Worm (Caenorhabditis elegans) whole organism, L4 larva: ENCODE measurements around the gene nspg-9.
A peak's percentile ranks its signal among the peaks of the same experiment; 100 is the strongest.

Experiments used
- D1046.2 ChIP-seq: fragments of 200-800 bp; sonication (Bioruptor generic); IDR thresholded peaks from 2 replicates; pipeline ENCODE4 v1.3.6; 2022; ENCODE audit warnings: missing genetic modification characterization, missing compliant biosample characterization
- F37D6.2 ChIP-seq: sonication (generic microtip); optimal IDR thresholded peaks from 2 replicates; lab custom pipeline; 2016; ENCODE audit warnings: mild to moderate bottlenecking, missing genetic modification characterization, missing compliant biosample characterization
- F44E2.7 ChIP-seq: fragments of 200-800 bp; sonication (Bioruptor generic); IDR thresholded peaks from 2 replicates; pipeline ENCODE4 v2.1.2; 2022; ENCODE audit warnings: missing genetic modification characterization, missing compliant biosample characterization
- Y5F2A.4 ChIP-seq: fragments of 200-800 bp; sonication (Bioruptor generic); optimal IDR thresholded peaks from 2 replicates; lab custom pipeline; 2018; ENCODE audit warnings: mild to moderate bottlenecking, missing genetic modification characterization, missing compliant biosample characterization
- Y75B8A.6 ChIP-seq: fragments of 200-800 bp; sonication (Bioruptor generic); IDR thresholded peaks from 2 replicates; pipeline ENCODE4 v1.3.6; 2022; ENCODE audit warnings: missing genetic modification reagents, missing genetic modification characterization, missing compliant biosample characterization
- aha-1 ChIP-seq: fragments of 150-350 bp; peaks from one replicate; lab custom pipeline; 2014; ENCODE audit warnings: missing biosample characterization, missing genetic modification characterization
- arid-1 ChIP-seq: fragments of 200-800 bp; sonication (Bioruptor generic); conservative IDR thresholded peaks from 2 replicates; pipeline ENCODE4 v1.3.6; 2022; ENCODE audit warnings: missing genetic modification reagents, missing genetic modification characterization, missing compliant biosample characterization
- ceh-28 ChIP-seq: fragments of 150-350 bp; optimal IDR thresholded peaks from 2 replicates; lab custom pipeline; 2014; ENCODE audit warnings: missing biosample characterization, missing genetic modification reagents, missing genetic modification characterization
- ceh-44 ChIP-seq: fragments of 200-800 bp; sonication (Bioruptor generic); IDR thresholded peaks from 2 replicates; pipeline ENCODE4 v1.3.6; 2022; ENCODE audit warnings: missing genetic modification reagents, missing genetic modification characterization, missing compliant biosample characterization
- ceh-62 ChIP-seq: sonication (generic microtip); optimal IDR thresholded peaks from 2 replicates; lab custom pipeline; 2017; ENCODE audit warnings: missing biosample characterization, missing genetic modification characterization
- ces-1 ChIP-seq: fragments of 150-350 bp; sonication (generic microtip); optimal IDR thresholded peaks from 4 replicates; lab custom pipeline; 2014; ENCODE audit warnings: missing biosample characterization, missing genetic modification reagents, missing genetic modification characterization
- cey-2 ChIP-seq: sonication (generic microtip); optimal IDR thresholded peaks from 3 replicates; lab custom pipeline; 2017; ENCODE audit warnings: missing genetic modification characterization, mild to moderate bottlenecking, missing compliant biosample characterization, antibody characterized with exemption, borderline replicate concordance; ENCODE audit not compliant: insufficient read depth
- daf-16 ChIP-seq, 3 experiments: sonication (generic microtip); optimal IDR thresholded peaks; 2 replicates each; lab custom pipeline; 2016 to 2017; ENCODE audit warnings: missing genetic modification characterization in 3 of 3, missing genetic modification reagents in 3 of 3, mild to moderate bottlenecking in 2 of 3, missing compliant biosample characterization in 2 of 3, missing biosample characterization in 1 of 3, moderate library complexity in 1 of 3
- daf-19 ChIP-seq: fragments of 200-800 bp; sonication (Bioruptor generic); conservative IDR thresholded peaks from 2 replicates; pipeline ENCODE4 v1.3.6; 2022; ENCODE audit warnings: missing genetic modification characterization, missing compliant biosample characterization
- daf-8 ChIP-seq: fragments of 200-800 bp; sonication (Bioruptor generic); IDR thresholded peaks from 2 replicates; pipeline ENCODE4 v1.3.6; 2022; ENCODE audit warnings: missing genetic modification characterization, missing compliant biosample characterization
- dmd-6 ChIP-seq: fragments of 200-800 bp; sonication (Bioruptor generic); IDR thresholded peaks from 2 replicates; pipeline ENCODE4 v1.3.6; 2022; ENCODE audit warnings: missing genetic modification reagents, missing genetic modification characterization, missing compliant biosample characterization
- dmd-8 ChIP-seq: fragments of 200-800 bp; sonication (Bioruptor generic); IDR thresholded peaks from 2 replicates; pipeline ENCODE4 v1.3.6; 2022; ENCODE audit warnings: missing genetic modification characterization, missing compliant biosample characterization
- dmd-9 ChIP-seq: fragments of 200-800 bp; sonication (Bioruptor generic); IDR thresholded peaks from 2 replicates; pipeline ENCODE4 v1.3.6; 2022; ENCODE audit warnings: missing genetic modification reagents, missing genetic modification characterization, missing compliant biosample characterization
- dve-1 ChIP-seq: sonication (generic microtip); optimal IDR thresholded peaks from 2 replicates; lab custom pipeline; 2017; ENCODE audit warnings: antibody characterized with exemption, mild to moderate bottlenecking, missing genetic modification characterization, missing compliant biosample characterization; ENCODE audit not compliant: insufficient read depth
- egl-43 ChIP-seq: fragments of 200-800 bp; sonication (Bioruptor generic); IDR thresholded peaks from 2 replicates; pipeline ENCODE4 v1.3.6; 2022; ENCODE audit warnings: missing genetic modification reagents, missing genetic modification characterization, missing compliant biosample characterization
- gei-8 ChIP-seq: fragments of 200-800 bp; sonication (Bioruptor generic); optimal IDR thresholded peaks from 2 replicates; lab custom pipeline; 2018; ENCODE audit warnings: mild to moderate bottlenecking, missing genetic modification characterization, missing compliant biosample characterization
- hif-1 ChIP-seq, 2 experiments: sonication (generic microtip); optimal IDR thresholded peaks; 2 replicates each; lab custom pipeline; 2016 to 2017; ENCODE audit warnings: missing compliant biosample characterization in 2 of 2, missing genetic modification characterization in 2 of 2, missing genetic modification reagents in 2 of 2, missing genotype in 2 of 2, mild to moderate bottlenecking in 1 of 2
- hmg-1.1 ChIP-seq: fragments of 200-800 bp; sonication (Bioruptor generic); IDR thresholded peaks from 2 replicates; pipeline ENCODE4 v1.3.6; 2022; ENCODE audit warnings: missing genetic modification reagents, missing genetic modification characterization, missing compliant biosample characterization
- lim-7 ChIP-seq: fragments of 200-800 bp; sonication (Bioruptor generic); IDR thresholded peaks from 2 replicates; pipeline ENCODE4 v1.3.6; 2022; ENCODE audit warnings: missing genetic modification characterization, missing compliant biosample characterization
- lin-1 ChIP-seq: fragments of 200-800 bp; sonication (Bioruptor generic); IDR thresholded peaks from 2 replicates; pipeline ENCODE4 v1.3.6; 2022; ENCODE audit warnings: missing genetic modification reagents, missing genetic modification characterization, missing compliant biosample characterization
- lir-3 ChIP-seq: sonication (generic microtip); optimal IDR thresholded peaks from 2 replicates; lab custom pipeline; 2016; ENCODE audit warnings: mild to moderate bottlenecking, missing genetic modification characterization, missing compliant biosample characterization
- lsy-2 ChIP-seq, 2 experiments: fragments of 150-350 bp in 1 of 2; sonication (generic microtip) in 1 of 2; optimal IDR thresholded peaks; 2 replicates each; lab custom pipeline; 2014 to 2017; ENCODE audit warnings: missing biosample characterization in 2 of 2, missing genetic modification characterization in 2 of 2
- madf-5 ChIP-seq, 2 experiments: fragments of 200-800 bp; sonication (Bioruptor generic); IDR thresholded peaks; 2 replicates each; pipeline ENCODE4 v1.3.6; 2022; ENCODE audit warnings: missing compliant biosample characterization in 2 of 2, missing genetic modification characterization in 2 of 2
- madf-9 ChIP-seq: fragments of 200-800 bp; sonication (Bioruptor generic); conservative IDR thresholded peaks from 2 replicates; pipeline ENCODE4 v1.3.6; 2022; ENCODE audit warnings: missing genetic modification reagents, missing genetic modification characterization, missing compliant biosample characterization
- mdl-1 ChIP-seq, 2 experiments: fragments of 150-350 bp in 1 of 2; sonication (generic microtip) in 1 of 2; optimal IDR thresholded peaks; 2 replicates each; lab custom pipeline; 2014 to 2017; ENCODE audit warnings: missing biosample characterization in 2 of 2, missing genetic modification characterization in 2 of 2
- mxl-2 ChIP-seq: fragments of 200-800 bp; sonication (Bioruptor generic); conservative IDR thresholded peaks from 2 replicates; pipeline ENCODE4 v1.3.6; 2022; ENCODE audit warnings: missing genetic modification reagents, missing genetic modification characterization, missing compliant biosample characterization
- mxl-3 ChIP-seq: fragments of 200-800 bp; sonication (Bioruptor generic); optimal IDR thresholded peaks from 2 replicates; lab custom pipeline; 2018; ENCODE audit warnings: mild to moderate bottlenecking, missing genetic modification characterization, missing compliant biosample characterization
- nhr-102 ChIP-seq: sonication (generic microtip); optimal IDR thresholded peaks from 2 replicates; lab custom pipeline; 2016; ENCODE audit warnings: mild to moderate bottlenecking, missing genetic modification characterization, moderate library complexity, missing compliant biosample characterization
- nhr-111 ChIP-seq: fragments of 200-800 bp; sonication (Bioruptor generic); optimal IDR thresholded peaks from 2 replicates; lab custom pipeline; 2018; ENCODE audit warnings: mild to moderate bottlenecking, missing genetic modification characterization, missing compliant biosample characterization
- nhr-41 ChIP-seq: fragments of 200-800 bp; sonication (Bioruptor generic); IDR thresholded peaks from 2 replicates; pipeline ENCODE4 v1.3.6; 2022; ENCODE audit warnings: missing genetic modification reagents, missing genetic modification characterization, missing compliant biosample characterization
- nhr-48 ChIP-seq: sonication (generic microtip); optimal IDR thresholded peaks from 2 replicates; lab custom pipeline; 2016; ENCODE audit warnings: mild to moderate bottlenecking, missing genetic modification characterization, missing compliant biosample characterization
- pha-4 ChIP-seq, 2 experiments: fragments of 150-350 bp in 1 of 2; fragments of 200-800 bp in 1 of 2; sonication (Bioruptor generic) in 1 of 2; IDR thresholded peaks in 1 of 2; optimal IDR thresholded peaks in 1 of 2; 2 replicates each; pipeline versions ENCODE4 v1.3.6 to Lab custom; 2014 to 2022; ENCODE audit warnings: missing genetic modification characterization in 2 of 2, missing genetic modification reagents in 2 of 2, missing biosample characterization in 1 of 2, missing compliant biosample characterization in 1 of 2
- php-3 ChIP-seq: fragments of 200-800 bp; sonication (Bioruptor generic); IDR thresholded peaks from 2 replicates; pipeline ENCODE4 v1.3.6; 2022; ENCODE audit warnings: missing genetic modification reagents, missing genetic modification characterization, missing compliant biosample characterization
- pqm-1 ChIP-seq: sonication (generic microtip); optimal IDR thresholded peaks from 2 replicates; lab custom pipeline; 2017; ENCODE audit warnings: missing biosample characterization, missing genetic modification characterization
- rbr-2 ChIP-seq: sonication (generic microtip); optimal IDR thresholded peaks from 2 replicates; lab custom pipeline; 2016; ENCODE audit warnings: missing genotype, missing genetic modification characterization, missing compliant biosample characterization
- saeg-2 ChIP-seq: fragments of 200-800 bp; sonication (Bioruptor generic); IDR thresholded peaks from 2 replicates; pipeline ENCODE4 v1.3.6; 2022; ENCODE audit warnings: missing genetic modification reagents, missing genetic modification characterization, missing compliant biosample characterization
- sdz-12 ChIP-seq: fragments of 200-800 bp; sonication (Bioruptor generic); optimal IDR thresholded peaks from 2 replicates; lab custom pipeline; 2018; ENCODE audit warnings: mild to moderate bottlenecking, missing genetic modification characterization, missing compliant biosample characterization
- set-16 ChIP-seq: fragments of 200-800 bp; sonication (Bioruptor generic); IDR thresholded peaks from 2 replicates; pipeline ENCODE4 v1.3.6; 2022; ENCODE audit warnings: missing genetic modification reagents, missing genetic modification characterization, missing compliant biosample characterization
- snpc-4 ChIP-seq: fragments of 150-350 bp; optimal IDR thresholded peaks from 2 replicates; lab custom pipeline; 2014; ENCODE audit warnings: missing biosample characterization, missing genetic modification characterization
- spr-1 ChIP-seq: sonication (generic microtip); optimal IDR thresholded peaks from 2 replicates; lab custom pipeline; 2016; ENCODE audit warnings: mild to moderate bottlenecking, missing genetic modification characterization, missing compliant biosample characterization
- zag-1 ChIP-seq: fragments of 150-350 bp; optimal IDR thresholded peaks from 2 replicates; lab custom pipeline; 2014; ENCODE audit warnings: missing biosample characterization, missing genetic modification characterization
- zfp-3 ChIP-seq: fragments of 200-800 bp; sonication (Bioruptor generic); conservative IDR thresholded peaks from 2 replicates; pipeline ENCODE4 v1.3.6; 2022; ENCODE audit warnings: missing genetic modification reagents, missing genetic modification characterization, missing compliant biosample characterization
- ztf-7 ChIP-seq: fragments of 150-350 bp; optimal IDR thresholded peaks from 2 replicates; lab custom pipeline; 2014; ENCODE audit warnings: missing biosample characterization, missing genetic modification characterization

Gene nspg-9

ce11 chrIV:14413386-14413785, 43.3 kb upstream of the nspg-9 start (continued):
- TF ChIP-seq nhr-48 (peak; percentile 57), daf-16 (GFP tag; optimal IDR thresholded peaks at IDR 0.05; lab: Kevin White, UChicago) (peak in 1 of 2 experiments; percentile 58), daf-16 (tag; optimal IDR thresholded peaks at IDR 0.05; lab: Kevin White, UChicago) (peak; percentile 94)

- no peak for TF ChIP-seq mxl-3 (GFP tag; lab: Kevin White, UChicago)
- TF ChIP-seq dmd-9: no peak
- peak; percentile 70 for TF ChIP-seq nhr-102 (tag; lab: Kevin White, UChicago)
- no peak for TF ChIP-seq nhr-111
- no peak for TF ChIP-seq ceh-28
- peak; percentile 88 for TF ChIP-seq lin-1 (GFP tag; lab: Robert Waterston, UW)
- no peak; the same call in 1 of the 2 replicates for TF ChIP-seq php-3
- TF ChIP-seq nhr-41 (GFP tag; lab: Robert Waterston, UW): no peak
- no peak for TF ChIP-seq F37D6.2 (tag; lab: Kevin White, UChicago)
- TF ChIP-seq rbr-2 (tag; lab: Kevin White, UChicago): no peak
- no peak for TF ChIP-seq F44E2.7 (GFP tag; lab: Robert Waterston, UW)
- TF ChIP-seq ces-1 (GFP tag; lab: Kevin White, UChicago): no peak
- TF ChIP-seq dmd-8 (GFP tag; lab: Robert Waterston, UW): no peak
- no peak for TF ChIP-seq lsy-2 (tag; optimal IDR thresholded peaks at IDR 0.05; lab: Kevin White, UChicago)
- TF ChIP-seq ceh-44 (GFP tag; lab: Robert Waterston, UW): no peak
- no peak for TF ChIP-seq hmg-1.1 (GFP tag; lab: Robert Waterston, UW)
- no peak for TF ChIP-seq zfp-3 (GFP tag; lab: Robert Waterston, UW)
- peak; percentile 98 for TF ChIP-seq dve-1 (tag; lab: Kevin White, UChicago)
- TF ChIP-seq spr-1 (tag; lab: Kevin White, UChicago): no peak
- no peak for TF ChIP-seq madf-9 (GFP tag; lab: Robert Waterston, UW)
- TF ChIP-seq zag-1 (tag; lab: Kevin White, UChicago): no peak
- TF ChIP-seq lir-3 (tag; lab: Kevin White, UChicago): no peak
- no peak for TF ChIP-seq Y5F2A.4 (GFP tag; lab: Kevin White, UChicago)
- TF ChIP-seq pha-4 (GFP tag; IDR thresholded peaks at IDR 0.05; lab: Robert Waterston, UW): peak; percentile 67; the same call in 1 of the 2 replicates
- TF ChIP-seq pha-4 (tag; optimal IDR thresholded peaks at IDR 0.05; lab: Kevin White, UChicago): no peak
- no peak for TF ChIP-seq snpc-4
- TF ChIP-seq hif-1 (tag; optimal IDR thresholded peaks at IDR 0.05; lab: Kevin White, UChicago): no peak
- no peak for TF ChIP-seq arid-1 (GFP tag; lab: Robert Waterston, UW)
- TF ChIP-seq pqm-1 (tag; lab: Kevin White, UChicago): peak; percentile 99
- peak; percentile 99 for TF ChIP-seq dmd-6 (GFP tag; lab: Robert Waterston, UW)
- TF ChIP-seq lim-7 (GFP tag; lab: Robert Waterston, UW): no peak
- TF ChIP-seq madf-5 (GFP tag; IDR thresholded peaks at IDR 0.05; lab: Robert Waterston, UW): no peak
- TF ChIP-seq sdz-12 (GFP tag; lab: Kevin White, UChicago): no peak
- no peak for TF ChIP-seq ceh-62 (tag; lab: Kevin White, UChicago)
- TF ChIP-seq daf-8 (GFP tag; lab: Robert Waterston, UW): no peak
- no peak for TF ChIP-seq egl-43 (GFP tag; lab: Robert Waterston, UW)
- no peak for TF ChIP-seq mxl-2 (GFP tag; lab: Robert Waterston, UW)
- TF ChIP-seq saeg-2 (GFP tag; lab: Robert Waterston, UW): no peak
- peak; percentile 69 for TF ChIP-seq ztf-7 (tag; lab: Kevin White, UChicago)
- TF ChIP-seq gei-8 (GFP tag; lab: Kevin White, UChicago): no peak
- peak in 1 of 2 experiments; percentile 68 for TF ChIP-seq mdl-1 (tag; optimal IDR thresholded peaks at IDR 0.05; lab: Kevin White, UChicago)
- peak; percentile 75 for TF ChIP-seq cey-2
- TF ChIP-seq daf-19 (GFP tag; lab: Robert Waterston, UW): no peak
- TF ChIP-seq aha-1 (tag; lab: Kevin White, UChicago): no peak
- no peak for TF ChIP-seq Y75B8A.6 (GFP tag; lab: Robert Waterston, UW)
- TF ChIP-seq set-16 (GFP tag; lab: Robert Waterston, UW): no peak
- no peak for TF ChIP-seq D1046.2 (GFP tag; lab: Robert Waterston, UW)
These were observed 42.5 kb upstream of the nspg-9 start for ce11 chrIV:14414200-14414599.
